Fruit fly (Drosophila melanogaster) whole organism, wandering third instar larva: Measurements from ENCODE around the gene Sgs5bis.

Source experiments
- Abd-B ChIP-seq: fragments of >200 bp; optimal IDR thresholded peaks from 2 replicates; lab custom pipeline; 2017; ENCODE audit warnings: missing biosample characterization, missing genetic modification characterization
- Hnf4 ChIP-seq: fragments of 200-800 bp; sonication (Bioruptor generic); optimal IDR thresholded peaks from 2 replicates; lab custom pipeline; 2016; ENCODE audit warnings: missing biosample characterization, mild to moderate bottlenecking, missing genetic modification characterization
- Myc ChIP-seq: fragments of >200 bp; optimal IDR thresholded peaks from 2 replicates; lab custom pipeline; 2017
- h ChIP-seq: fragments of 200-800 bp; sonication (Bioruptor generic); optimal IDR thresholded peaks from 3 replicates; lab custom pipeline; 2016; ENCODE audit warnings: missing biosample characterization, mild to moderate bottlenecking, missing genetic modification characterization
- pan ChIP-seq: fragments of >200 bp; optimal IDR thresholded peaks from 2 replicates; lab custom pipeline; 2017

DNA sequence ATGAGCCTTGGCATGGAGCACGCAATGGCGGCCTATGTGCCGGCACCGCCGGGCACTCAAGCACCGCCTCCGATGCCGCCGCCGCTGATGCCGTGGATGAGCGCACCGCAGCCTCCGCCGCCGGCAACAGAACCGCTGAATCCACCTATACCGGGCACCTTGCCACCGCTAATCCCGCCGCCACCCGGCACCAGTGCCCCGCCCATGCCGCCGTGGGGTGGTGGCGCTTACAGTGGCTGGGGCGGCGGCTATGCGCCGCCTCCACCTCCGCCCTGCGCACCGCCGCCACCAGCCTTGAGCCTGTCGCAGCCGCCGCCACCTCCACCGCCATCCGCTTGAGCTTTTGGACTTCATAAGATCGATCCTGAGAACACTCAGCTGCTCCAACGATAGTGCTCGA is 49.6 kb upstream of the Sgs5bis start:
- no peak for TF ChIP-seq h (GFP tag; lab: Kevin White, UChicago)
- TF ChIP-seq Myc (lab: Kevin White, UChicago): no peak
- TF ChIP-seq Abd-B (GFP tag; lab: Kevin White, UChicago): no peak
- TF ChIP-seq pan: no peak
- TF ChIP-seq Hnf4: no peak
